Fruit fly (Drosophila melanogaster): Measurements from ENCODE around the gene ppk22.

The ppk22 gene

DNA sequence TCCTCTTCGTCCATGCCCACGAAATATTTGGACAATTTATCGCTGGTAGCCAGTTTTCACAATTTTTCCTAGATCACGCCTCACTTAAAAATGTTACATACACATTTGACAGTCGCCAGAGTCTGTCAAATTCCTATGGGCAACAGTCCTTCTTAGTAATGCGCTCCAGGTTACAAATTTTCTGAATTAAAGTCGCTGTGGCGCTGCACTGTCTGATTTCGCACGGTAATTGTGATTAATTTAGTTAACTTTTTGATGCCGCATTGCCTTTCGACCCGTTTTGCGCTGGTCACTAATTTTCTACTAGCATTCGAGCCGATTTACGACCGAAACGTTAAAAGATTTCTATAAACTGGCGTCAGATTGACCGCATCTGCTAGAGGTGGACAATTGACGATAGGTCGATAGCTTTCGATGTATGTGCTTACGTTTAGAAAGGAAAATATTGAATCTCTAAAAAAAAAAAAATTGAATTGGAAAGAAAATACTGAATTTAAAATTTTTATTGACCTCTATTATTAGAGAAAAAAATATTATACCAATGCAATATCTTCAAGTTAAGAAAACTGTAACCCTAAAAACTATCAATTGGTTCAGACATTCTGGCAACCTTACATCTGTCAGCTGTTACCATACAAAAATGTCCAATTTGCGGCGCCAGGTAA is 45.8 kb downstream of the ppk22 start, which contains the start of the genes lili and CG34150 (continued):
- TF ChIP-seq jing (GFP tag; optimal IDR thresholded peaks at IDR 0.05), result no peak
- TF ChIP-seq corto (GFP tag; optimal IDR thresholded peaks at IDR 0.05), result no peak
- TF ChIP-seq Hr78 (GFP tag; optimal IDR thresholded peaks at IDR 0.05), result no peak
- TF ChIP-seq esg (GFP tag; conservative IDR thresholded peaks at IDR 0.05), result peak; percentile 64
- no peak for TF ChIP-seq Lim3 (GFP tag; IDR thresholded peaks at IDR 0.05)
- TF ChIP-seq sqz (GFP tag; optimal IDR thresholded peaks at IDR 0.05), result no peak
- no peak for TF ChIP-seq sr (GFP tag; IDR thresholded peaks at IDR 0.05)
- peak; percentile 78 for TF ChIP-seq Abd-B (GFP tag; optimal IDR thresholded peaks at IDR 0.05)
- TF ChIP-seq mirr (GFP tag; optimal IDR thresholded peaks at IDR 0.05), result no peak
- TF ChIP-seq CG15601 (tag; optimal IDR thresholded peaks at IDR 0.05), result peak; percentile 84
- peak; percentile 88 for TF ChIP-seq CG13287 (GFP tag; IDR thresholded peaks at IDR 0.05; ENCODE audit: partially characterized antibody)
- peak; percentile 40; the same call in 1 of the 2 replicates for TF ChIP-seq CG4404 (GFP tag; IDR thresholded peaks at IDR 0.05)
- peak; percentile 22 for TF ChIP-seq da (GFP tag; optimal IDR thresholded peaks at IDR 0.05)
- TF ChIP-seq al (GFP tag; IDR thresholded peaks at IDR 0.05), result peak; percentile 69
- no peak for TF ChIP-seq CG6854 (GFP tag; optimal IDR thresholded peaks at IDR 0.05)
- TF ChIP-seq Dfd (GFP tag; optimal IDR thresholded peaks at IDR 0.05), result no peak
- TF ChIP-seq dmrt11E (tag; optimal IDR thresholded peaks at IDR 0.05), result peak; percentile 69
- peak; percentile 19 for TF ChIP-seq D19B (GFP tag; optimal IDR thresholded peaks at IDR 0.05)
- TF ChIP-seq Dad (GFP tag; optimal IDR thresholded peaks at IDR 0.05), result peak; percentile 73
- no peak for TF ChIP-seq CG9876 (GFP tag; optimal IDR thresholded peaks at IDR 0.05)
- TF ChIP-seq CG16813 (GFP tag; IDR thresholded peaks at IDR 0.05; ENCODE audit: partially characterized antibody), result peak; percentile 78
- TF ChIP-seq CG34376 (GFP tag; optimal IDR thresholded peaks at IDR 0.05), result peak; percentile 66
- TF ChIP-seq CG32772 (GFP tag; IDR thresholded peaks at IDR 0.05), result peak; percentile 73
- no peak for TF ChIP-seq btn (GFP tag; optimal IDR thresholded peaks at IDR 0.05)
- peak; percentile 93 for TF ChIP-seq MBD-R2 (GFP tag; IDR thresholded peaks at IDR 0.05)
- TF ChIP-seq CG17186 (GFP tag; optimal IDR thresholded peaks at IDR 0.05), result peak; percentile 19
- TF ChIP-seq Aef1 (GFP tag; IDR thresholded peaks at IDR 0.05), result peak; percentile 71
- peak; percentile 30 for TF ChIP-seq CG10431 (GFP tag; optimal IDR thresholded peaks at IDR 0.05)
- peak; percentile 83 for TF ChIP-seq gem (tag; optimal IDR thresholded peaks at IDR 0.05)
- no peak for TF ChIP-seq Ravus (GFP tag; IDR thresholded peaks at IDR 0.05)
- TF ChIP-seq eyg (GFP tag; optimal IDR thresholded peaks at IDR 0.05), result no peak
- peak; percentile 30 for TF ChIP-seq Hmx (GFP tag; optimal IDR thresholded peaks at IDR 0.05)
- no peak for TF ChIP-seq her (GFP tag; optimal IDR thresholded peaks at IDR 0.05)
- peak; percentile 67 for TF ChIP-seq CG3281 (GFP tag; optimal IDR thresholded peaks at IDR 0.05)
- TF ChIP-seq CG43689 (GFP tag; IDR thresholded peaks at IDR 0.05), result no peak
- TF ChIP-seq hbn (GFP tag; IDR thresholded peaks at IDR 0.05; ENCODE audit: partially characterized antibody), result peak; percentile 75
- TF ChIP-seq CG18619 (GFP tag; optimal IDR thresholded peaks at IDR 0.05), result peak; percentile 42
- peak; percentile 65 for TF ChIP-seq sd (tag; optimal IDR thresholded peaks at IDR 0.05)
- no peak for TF ChIP-seq danr (GFP tag; IDR thresholded peaks at IDR 0.05)
- peak; percentile 70 for TF ChIP-seq CG1602 (GFP tag; optimal IDR thresholded peaks at IDR 0.05)
- peak; percentile 97 for TF ChIP-seq sens (GFP tag)
- TF ChIP-seq CG34422 (GFP tag; IDR thresholded peaks at IDR 0.05), result peak; percentile 78
- peak; percentile 16; the same call in 1 of the 2 replicates for TF ChIP-seq tna (GFP tag; IDR thresholded peaks at IDR 0.05; ENCODE audit: partially characterized antibody)
- peak; percentile 40 for TF ChIP-seq cwo (GFP tag; optimal IDR thresholded peaks at IDR 0.05)
- peak; percentile 34 for TF ChIP-seq cato (GFP tag; optimal IDR thresholded peaks at IDR 0.05; ENCODE audit: borderline replicate concordance)
- peak; percentile 81 for TF ChIP-seq CG17829 (tag; optimal IDR thresholded peaks at IDR 0.05)
- TF ChIP-seq CG14441 (GFP tag; IDR thresholded peaks at IDR 0.05), result peak; percentile 62; the same call in 1 of the 2 replicates
- peak; percentile 36 for TF ChIP-seq fd96Cb (tag; optimal IDR thresholded peaks at IDR 0.05)
- TF ChIP-seq CG4328 (GFP tag; optimal IDR thresholded peaks at IDR 0.05), result peak; percentile 65
